Worm (Caenorhabditis elegans) whole organism, young adult: Measurements from ENCODE around the gene tkr-1.

ENCODE experiments used
- B0019.2 ChIP-seq: fragments of 200-800 bp; sonication (Bioruptor generic); conservative IDR thresholded peaks from 2 replicates; pipeline ENCODE4 v1.3.6; 2022; ENCODE audit warnings: missing genetic modification reagents, missing genetic modification characterization, missing compliant biosample characterization
- B0035.1 ChIP-seq: sonication (generic microtip); optimal IDR thresholded peaks from 2 replicates; lab custom pipeline; 2016; ENCODE audit warnings: missing genetic modification characterization, mild to moderate bottlenecking, missing compliant biosample characterization, missing genotype, missing genetic modification reagents
- C17E4.6 ChIP-seq: fragments of 200-800 bp; sonication (Bioruptor generic); IDR thresholded peaks from 2 replicates; pipeline ENCODE4 v1.3.6; 2022; ENCODE audit warnings: missing genetic modification reagents, missing genetic modification characterization, missing compliant biosample characterization
- F22D6.2 ChIP-seq: sonication (generic microtip); optimal IDR thresholded peaks from 2 replicates; lab custom pipeline; 2016; ENCODE audit warnings: mild to moderate bottlenecking, missing genetic modification characterization, missing compliant biosample characterization
- F23B12.7 ChIP-seq: sonication (generic microtip); optimal IDR thresholded peaks from 2 replicates; lab custom pipeline; 2017; ENCODE audit warnings: missing genetic modification characterization, mild to moderate bottlenecking, missing compliant biosample characterization, antibody characterized with exemption, moderate library complexity; ENCODE audit not compliant: insufficient read depth
- F39B2.1 ChIP-seq: fragments of 200-800 bp; sonication (Bioruptor generic); IDR thresholded peaks from 2 replicates; pipeline ENCODE4 v1.3.6; 2022; ENCODE audit warnings: missing genetic modification reagents, missing genetic modification characterization, missing compliant biosample characterization
- F55B11.4 ChIP-seq: sonication (generic microtip); optimal IDR thresholded peaks from 2 replicates; lab custom pipeline; 2016; ENCODE audit warnings: missing compliant biosample characterization, missing genetic modification characterization, borderline replicate concordance; ENCODE audit not compliant: insufficient read depth
- F57C9.4 ChIP-seq: sonication (generic microtip); optimal IDR thresholded peaks from 2 replicates; lab custom pipeline; 2017; ENCODE audit warnings: mild to moderate bottlenecking, missing genetic modification characterization, missing compliant biosample characterization
- K12H6.12 ChIP-seq: fragments of 200-800 bp; sonication (Bioruptor generic); optimal IDR thresholded peaks from 2 replicates; lab custom pipeline; 2018; ENCODE audit warnings: mild to moderate bottlenecking, missing genetic modification characterization, missing compliant biosample characterization
- Y53F4B.3 ChIP-seq: fragments of 200-800 bp; sonication (Bioruptor generic); IDR thresholded peaks from 2 replicates; pipeline ENCODE4 v1.3.6; 2022; ENCODE audit warnings: missing genetic modification reagents, missing genetic modification characterization, missing compliant biosample characterization
- Y56A3A.18 ChIP-seq: fragments of 200-800 bp; sonication (Bioruptor generic); IDR thresholded peaks from 2 replicates; pipeline ENCODE4 v1.3.6; 2022; ENCODE audit warnings: missing genetic modification reagents, missing genetic modification characterization, missing compliant biosample characterization
- Y67H2A.10 ChIP-seq: fragments of 200-800 bp; sonication (Bioruptor generic); conservative IDR thresholded peaks from 2 replicates; pipeline ENCODE4 v1.3.6; 2022; ENCODE audit warnings: missing genetic modification reagents, missing genetic modification characterization, missing compliant biosample characterization
- atf-7 ChIP-seq: sonication (generic microtip); optimal IDR thresholded peaks from 2 replicates; lab custom pipeline; 2017; ENCODE audit warnings: mild to moderate bottlenecking, missing genetic modification characterization, missing compliant biosample characterization
- attf-3 ChIP-seq: fragments of 200-800 bp; sonication (Bioruptor generic); conservative IDR thresholded peaks from 2 replicates; pipeline ENCODE4 v1.3.6; 2022; ENCODE audit warnings: missing genetic modification reagents, missing genetic modification characterization, missing compliant biosample characterization
- attf-5 ChIP-seq: fragments of 200-800 bp; sonication (Bioruptor generic); optimal IDR thresholded peaks from 2 replicates; lab custom pipeline; 2018; ENCODE audit warnings: mild to moderate bottlenecking, missing genetic modification characterization, missing compliant biosample characterization
- cebp-1 ChIP-seq, 2 experiments: fragments of 200-800 bp in 1 of 2; sonication (Bioruptor generic) in 1 of 2; sonication (generic microtip) in 1 of 2; IDR thresholded peaks in 1 of 2; optimal IDR thresholded peaks in 1 of 2; 2 replicates each; pipeline versions ENCODE4 v1.3.6 to Lab custom; 2017 to 2022; ENCODE audit warnings: missing compliant biosample characterization in 2 of 2, missing genetic modification characterization in 2 of 2, mild to moderate bottlenecking in 1 of 2, missing genetic modification reagents in 1 of 2, moderate library complexity in 1 of 2
- ceh-100 ChIP-seq: fragments of 200-800 bp; sonication (Bioruptor generic); IDR thresholded peaks from 2 replicates; pipeline ENCODE4 v1.3.6; 2022; ENCODE audit warnings: missing genetic modification reagents, missing genetic modification characterization, missing compliant biosample characterization
- ceh-40 ChIP-seq: fragments of 200-800 bp; sonication (Bioruptor generic); IDR thresholded peaks from 2 replicates; pipeline ENCODE4 v1.3.6; 2022; ENCODE audit warnings: missing genetic modification characterization, missing compliant biosample characterization
- ceh-91 ChIP-seq: fragments of 200-800 bp; sonication (Bioruptor generic); IDR thresholded peaks from 2 replicates; pipeline ENCODE4 v1.3.6; 2022; ENCODE audit warnings: missing genetic modification reagents, missing genetic modification characterization, missing compliant biosample characterization
- chd-7 ChIP-seq: sonication (generic microtip); optimal IDR thresholded peaks from 2 replicates; lab custom pipeline; 2016; ENCODE audit warnings: mild to moderate bottlenecking, missing genetic modification characterization, moderate library complexity, missing compliant biosample characterization
- dpl-1 ChIP-seq: fragments of 150-350 bp; optimal IDR thresholded peaks from 2 replicates; lab custom pipeline; 2014; ENCODE audit warnings: missing biosample characterization, missing genetic modification reagents, missing genetic modification characterization
- ekl-4 ChIP-seq: fragments of 200-800 bp; sonication (Bioruptor generic); IDR thresholded peaks from 2 replicates; pipeline ENCODE4 v1.3.6; 2022; ENCODE audit warnings: missing genetic modification reagents, missing genetic modification characterization, missing compliant biosample characterization
- ets-4 ChIP-seq: fragments of 200-800 bp; sonication (Bioruptor generic); optimal IDR thresholded peaks from 2 replicates; lab custom pipeline; 2018; ENCODE audit warnings: mild to moderate bottlenecking, missing genetic modification characterization, missing compliant biosample characterization
- fkh-3 ChIP-seq: sonication (generic microtip); optimal IDR thresholded peaks from 2 replicates; lab custom pipeline; 2016; ENCODE audit warnings: mild to moderate bottlenecking, missing genetic modification characterization, missing compliant biosample characterization
- let-607 ChIP-seq, 2 experiments: fragments of 200-800 bp in 1 of 2; sonication (Bioruptor generic) in 1 of 2; sonication (generic microtip) in 1 of 2; optimal IDR thresholded peaks; 2 replicates each; lab custom pipeline; 2016 to 2018; ENCODE audit warnings: mild to moderate bottlenecking in 2 of 2, missing compliant biosample characterization in 2 of 2, missing genetic modification characterization in 2 of 2, moderate library complexity in 2 of 2, missing genotype in 1 of 2
- lir-1 ChIP-seq: fragments of 200-800 bp; sonication (Bioruptor generic); conservative IDR thresholded peaks from 2 replicates; pipeline ENCODE4 v1.3.6; 2022; ENCODE audit warnings: missing genetic modification reagents, missing genetic modification characterization, missing compliant biosample characterization
- madf-6 ChIP-seq: fragments of 200-800 bp; sonication (Bioruptor generic); IDR thresholded peaks from 2 replicates; pipeline ENCODE4 v1.3.6; 2022; ENCODE audit warnings: missing genetic modification reagents, missing genetic modification characterization, missing compliant biosample characterization
- madf-8 ChIP-seq: fragments of 200-800 bp; sonication (Bioruptor generic); conservative IDR thresholded peaks from 2 replicates; pipeline ENCODE4 v1.3.6; 2022; ENCODE audit warnings: missing genetic modification reagents, missing genetic modification characterization, missing compliant biosample characterization
- mes-4 ChIP-seq: sonication (generic microtip); optimal IDR thresholded peaks from 2 replicates; lab custom pipeline; 2016; ENCODE audit warnings: missing genotype, missing genetic modification characterization, missing compliant biosample characterization
- mxl-1 ChIP-seq: sonication (generic microtip); optimal IDR thresholded peaks from 2 replicates; lab custom pipeline; 2016; ENCODE audit warnings: missing genetic modification characterization, missing compliant biosample characterization
- nfya-2 ChIP-seq: fragments of 200-800 bp; sonication (Bioruptor generic); IDR thresholded peaks from 2 replicates; pipeline ENCODE4 v1.3.6; 2022; ENCODE audit warnings: missing genetic modification reagents, missing genetic modification characterization, missing compliant biosample characterization
- nfyb-1 ChIP-seq: fragments of 200-800 bp; sonication (Bioruptor generic); IDR thresholded peaks from 2 replicates; pipeline ENCODE4 v1.3.6; 2022; ENCODE audit warnings: missing genetic modification reagents, missing genetic modification characterization, missing compliant biosample characterization
- nhr-179 ChIP-seq: sonication (generic microtip); optimal IDR thresholded peaks from 2 replicates; lab custom pipeline; 2016; ENCODE audit warnings: mild to moderate bottlenecking, missing genetic modification characterization, missing compliant biosample characterization
- nhr-27 ChIP-seq: fragments of 200-800 bp; sonication (Bioruptor generic); optimal IDR thresholded peaks from 2 replicates; lab custom pipeline; 2018; ENCODE audit warnings: mild to moderate bottlenecking, missing genetic modification characterization, moderate library complexity, missing compliant biosample characterization
- nhr-80 ChIP-seq: sonication (generic microtip); optimal IDR thresholded peaks from 2 replicates; lab custom pipeline; 2016; ENCODE audit warnings: missing genetic modification characterization, missing compliant biosample characterization
- sea-2 ChIP-seq: fragments of 200-800 bp; sonication (Bioruptor generic); IDR thresholded peaks from 2 replicates; pipeline ENCODE4 v1.3.6; 2022; ENCODE audit warnings: missing genetic modification characterization, missing compliant biosample characterization
- snpc-3.4 ChIP-seq: sonication (generic microtip); optimal IDR thresholded peaks from 2 replicates; lab custom pipeline; 2017; ENCODE audit warnings: missing genetic modification characterization, mild to moderate bottlenecking, missing compliant biosample characterization, antibody characterized with exemption, moderate library complexity, missing genotype, missing genetic modification reagents
- snpc-4 ChIP-seq, 5 experiments: fragments of 150-350 bp in 1 of 5; sonication (generic microtip) in 4 of 5; optimal IDR thresholded peaks; 2 replicates each; lab custom pipeline; 2014 to 2018; ENCODE audit warnings: missing genetic modification characterization in 5 of 5, missing biosample characterization in 3 of 5, antibody characterized with exemption in 2 of 5, mild to moderate bottlenecking in 2 of 5, missing compliant biosample characterization in 2 of 5, missing genotype in 2 of 5, moderate library complexity in 2 of 5, missing genetic modification reagents in 1 of 5
- somi-1 ChIP-seq: fragments of 200-800 bp; sonication (Bioruptor generic); optimal IDR thresholded peaks from 2 replicates; lab custom pipeline; 2018; ENCODE audit warnings: mild to moderate bottlenecking, missing genetic modification characterization, missing compliant biosample characterization
- sptf-2 ChIP-seq: fragments of 200-800 bp; sonication (Bioruptor generic); optimal IDR thresholded peaks from 2 replicates; lab custom pipeline; 2018; ENCODE audit warnings: mild to moderate bottlenecking, missing genetic modification characterization, missing compliant biosample characterization
- tbp1 ChIP-seq: fragments of 200-800 bp; sonication (Bioruptor generic); optimal IDR thresholded peaks from 2 replicates; lab custom pipeline; 2018; ENCODE audit warnings: mild to moderate bottlenecking, missing genetic modification characterization, missing compliant biosample characterization
- unc-130 ChIP-seq: sonication (generic microtip); optimal IDR thresholded peaks from 2 replicates; lab custom pipeline; 2016; ENCODE audit warnings: missing genetic modification reagents, missing genetic modification characterization, missing compliant biosample characterization
- xnd-1 ChIP-seq: sonication (generic microtip); optimal IDR thresholded peaks from 2 replicates; lab custom pipeline; 2016; ENCODE audit warnings: missing genotype, missing genetic modification reagents, missing genetic modification characterization, missing compliant biosample characterization
- zfh-2 ChIP-seq: fragments of 200-800 bp; sonication (Bioruptor generic); conservative IDR thresholded peaks from 2 replicates; pipeline ENCODE4 v1.3.6; 2022; ENCODE audit warnings: missing genetic modification reagents, missing genetic modification characterization, missing compliant biosample characterization
- zim-3 ChIP-seq: sonication (generic microtip); optimal IDR thresholded peaks from 2 replicates; lab custom pipeline; 2017; ENCODE audit warnings: mild to moderate bottlenecking, missing genetic modification characterization, moderate library complexity, missing compliant biosample characterization

The tkr-1 gene

DNA sequence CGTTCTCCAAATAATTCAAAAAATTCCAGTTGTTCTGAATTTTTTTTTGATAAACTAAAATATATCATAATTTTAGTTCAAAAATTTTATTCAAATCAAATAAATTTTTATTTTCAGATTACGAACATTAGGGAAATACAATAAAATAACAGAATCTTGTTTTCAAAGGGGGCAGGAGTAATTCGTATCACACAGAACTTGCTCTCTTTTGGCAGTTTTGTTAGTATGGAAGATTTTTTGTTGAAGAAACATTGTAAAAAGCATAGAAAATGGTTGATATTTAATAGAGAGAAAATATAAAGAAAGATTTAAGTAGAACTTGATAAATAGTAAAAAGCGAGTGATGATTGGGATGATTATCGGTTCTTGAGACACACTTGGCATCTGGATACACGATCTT is 46.8 kb upstream of the tkr-1 start:
- no peak for TF ChIP-seq madf-8
- no peak for TF ChIP-seq tbp1
- no peak for TF ChIP-seq Y67H2A.10
- no peak for TF ChIP-seq snpc-4 (GFP tag; optimal IDR thresholded peaks at IDR 0.05; lab: Kevin White, UChicago)
- TF ChIP-seq snpc-4 (tag; optimal IDR thresholded peaks at IDR 0.05; lab: Kevin White, UChicago), result no peak
- TF ChIP-seq ets-4 (GFP tag; lab: Kevin White, UChicago), result no peak
- TF ChIP-seq mes-4 (tag; lab: Kevin White, UChicago), result no peak
- TF ChIP-seq K12H6.12, result no peak
- no peak for TF ChIP-seq lir-1 (GFP tag; lab: Robert Waterston, UW)
- no peak for TF ChIP-seq nhr-80 (tag; lab: Kevin White, UChicago)
- TF ChIP-seq ekl-4 (GFP tag; lab: Robert Waterston, UW), result no peak
- no peak for TF ChIP-seq nhr-179
- TF ChIP-seq dpl-1 (GFP tag; lab: Kevin White, UChicago), result no peak
- no peak for TF ChIP-seq ceh-91 (GFP tag; lab: Robert Waterston, UW)
- TF ChIP-seq, all 124 proteins: peak for 0

- TF ChIP-seq C17E4.6 (GFP tag; lab: Robert Waterston, UW), result no peak
- TF ChIP-seq nfya-2 (GFP tag; lab: Robert Waterston, UW), result no peak
- TF ChIP-seq attf-3 (GFP tag; lab: Robert Waterston, UW), result no peak
- no peak for TF ChIP-seq madf-6 (GFP tag; lab: Robert Waterston, UW)
- no peak for TF ChIP-seq zim-3 (tag; lab: Kevin White, UChicago)
- no peak for TF ChIP-seq nhr-27 (tag; lab: Kevin White, UChicago)
- no peak for TF ChIP-seq F22D6.2
- TF ChIP-seq somi-1 (GFP tag; lab: Kevin White, UChicago), result no peak
- TF ChIP-seq snpc-3.4 (tag; lab: Kevin White, UChicago), result no peak
- no peak for TF ChIP-seq xnd-1 (tag; lab: Kevin White, UChicago)
- TF ChIP-seq F39B2.1 (GFP tag; lab: Robert Waterston, UW), result no peak
- no peak for TF ChIP-seq mxl-1 (tag; lab: Kevin White, UChicago)
- TF ChIP-seq B0019.2 (GFP tag; lab: Robert Waterston, UW), result no peak
- no peak for TF ChIP-seq cebp-1 (GFP tag; IDR thresholded peaks at IDR 0.05; lab: Robert Waterston, UW)
- no peak for TF ChIP-seq cebp-1 (tag; optimal IDR thresholded peaks at IDR 0.05; lab: Kevin White, UChicago)
- TF ChIP-seq Y53F4B.3 (GFP tag; lab: Robert Waterston, UW), result no peak
- no peak for TF ChIP-seq chd-7 (tag; lab: Kevin White, UChicago)
Observed at ce11 chrIII:9337968-9338367, 45.6 kb upstream of the tkr-1 start.

DNA sequence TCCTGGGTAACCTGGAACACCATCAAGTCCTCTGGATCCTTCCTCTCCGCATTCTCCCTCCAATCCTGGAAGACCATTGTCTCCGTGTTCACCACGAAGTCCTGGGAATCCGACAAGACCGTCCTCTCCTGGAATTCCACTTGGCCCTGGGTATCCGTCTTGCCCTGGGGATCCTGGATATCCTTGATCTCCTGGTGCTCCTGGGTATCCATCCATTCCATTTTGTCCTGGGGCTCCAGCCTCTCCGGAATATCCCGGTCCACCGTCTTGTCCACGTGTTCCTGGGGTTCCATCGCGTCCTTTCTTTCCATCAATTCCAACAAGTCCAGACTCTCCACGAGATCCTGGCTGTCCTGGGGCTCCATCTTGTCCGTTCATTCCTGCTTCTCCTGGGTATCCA is 43.6 kb upstream of the tkr-1 start:
- TF ChIP-seq F23B12.7 (no peak), zfh-2 (GFP tag; lab: Robert Waterston, UW) (peak; percentile 29; the same call in 1 of the 2 replicates)

ce11 chrIII:9344347-9344746 is 39.2 kb upstream of the tkr-1 start, which contains the start of gene emb-9:
emb-9 (minus strand) TSS chrIII:9344447.
- TF ChIP-seq F55B11.4 (tag; lab: Kevin White, UChicago) (no peak), sea-2 (no peak), zfh-2 (GFP tag; lab: Robert Waterston, UW) (no peak), sptf-2 (no peak), ceh-100 (GFP tag; lab: Robert Waterston, UW) (no peak), Y56A3A.18 (GFP tag; lab: Robert Waterston, UW) (no peak), F57C9.4 (no peak), fkh-3 (tag; lab: Kevin White, UChicago) (no peak), ceh-40 (GFP tag; lab: Robert Waterston, UW) (no peak), unc-130 (GFP tag; lab: Kevin White, UChicago) (no peak), atf-7 (tag; lab: Kevin White, UChicago) (no peak), attf-5 (no peak), B0035.1 (tag; lab: Kevin White, UChicago) (no peak), snpc-4 (GFP tag; optimal IDR thresholded peaks at IDR 0.05; lab: Kevin White, UChicago) (no peak), snpc-4 (tag; optimal IDR thresholded peaks at IDR 0.05; lab: Kevin White, UChicago) (no peak), nfyb-1 (GFP tag; lab: Robert Waterston, UW) (no peak), let-607 (tag; optimal IDR thresholded peaks at IDR 0.05; lab: Kevin White, UChicago) (no peak)
